Fruit fly (Drosophila melanogaster) S2 (cell line): ENCODE results near the gene CG15047.

Experiments used
- CG8478 ChIP-seq: fragments of >200 bp; optimal IDR thresholded peaks from 2 replicates; lab custom pipeline; 2018
- CTCF ChIP-seq, 2 experiments: fragments of >200 bp; optimal IDR thresholded peaks; 2 replicates each; lab custom pipeline; 2018

DNA sequence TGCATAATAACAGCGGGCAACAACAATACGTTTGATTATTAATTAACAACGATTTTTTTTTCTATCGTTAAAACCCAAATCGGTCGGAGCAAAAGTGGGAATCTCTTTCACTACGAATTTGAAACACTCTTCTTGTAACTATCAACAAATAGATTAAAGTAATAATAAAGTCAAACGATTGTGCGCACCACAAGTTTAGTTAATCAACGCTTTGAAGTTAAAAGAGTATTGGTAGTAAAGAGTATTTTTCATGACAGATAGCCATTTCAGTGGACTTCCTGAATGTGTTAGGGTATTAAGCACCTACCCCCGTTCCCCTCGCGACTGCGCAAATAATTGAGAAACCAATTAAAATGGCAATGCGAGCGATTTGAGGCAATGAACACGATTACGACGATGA is 18.3 kb downstream of the CG15047 start:
- TF ChIP-seq CG8478 (lab: Kevin White, UChicago) (no peak), CTCF (optimal IDR thresholded peaks at IDR 0.05; lab: Kevin White, UChicago) (no peak)
